Worm (Caenorhabditis elegans) whole organism, early embryonic: ENCODE data around the gene oac-56.

Source experiments
- F13C5.2 ChIP-seq: sonication (generic microtip); optimal IDR thresholded peaks from 2 replicates; lab custom pipeline; 2017; ENCODE audit warnings: mild to moderate bottlenecking, missing genetic modification characterization, inconsistent platforms, missing compliant biosample characterization
- ama-1 ChIP-seq: fragments of 150-350 bp; optimal IDR thresholded peaks from 2 replicates; lab custom pipeline; 2014
- flt-1 ChIP-seq: fragments of 200-800 bp; sonication (Bioruptor generic); IDR thresholded peaks from 2 replicates; pipeline ENCODE4 v1.3.6; 2022; ENCODE audit warnings: missing genetic modification characterization, missing compliant biosample characterization
- hmg-4 ChIP-seq: fragments of 200-800 bp; sonication (Bioruptor generic); optimal IDR thresholded peaks from 2 replicates; lab custom pipeline; 2018; ENCODE audit warnings: mild to moderate bottlenecking, missing genetic modification characterization, missing compliant biosample characterization
- hnd-1 ChIP-seq: sonication (generic microtip); optimal IDR thresholded peaks from 2 replicates; lab custom pipeline; 2016; ENCODE audit warnings: missing genetic modification characterization, missing compliant biosample characterization
- tra-4 ChIP-seq: sonication (generic microtip); optimal IDR thresholded peaks from 2 replicates; lab custom pipeline; 2017; ENCODE audit warnings: missing genetic modification characterization, missing compliant biosample characterization

- no peak for TF ChIP-seq ama-1 (lab: Kevin White, UChicago)
- TF ChIP-seq hmg-4 (GFP tag; lab: Kevin White, UChicago) = no peak
- no peak for TF ChIP-seq flt-1
- no peak for TF ChIP-seq hnd-1 (tag; lab: Kevin White, UChicago)
- no peak for TF ChIP-seq tra-4 (tag; lab: Kevin White, UChicago)
- TF ChIP-seq F13C5.2 (tag; lab: Kevin White, UChicago) = no peak
Observed at ce11 chrIV:14335768-14336167, 14.8 kb downstream of the oac-56 start.
